Fruit fly (Drosophila melanogaster): ENCODE data around the gene jvl.

The jvl gene

dm6 chr3R:14729686-14730493, 11.5 kb upstream of the jvl start:
- no peak for TF ChIP-seq Dll (optimal IDR thresholded peaks at IDR 0.05)
- TF ChIP-seq usp (GFP tag; optimal IDR thresholded peaks at IDR 0.05), result no peak
- no peak for TF ChIP-seq CG8478 (optimal IDR thresholded peaks at IDR 0.05)
- TF ChIP-seq pan (optimal IDR thresholded peaks at IDR 0.05), result no peak
- no peak for TF ChIP-seq psq (optimal IDR thresholded peaks at IDR 0.05)
- no peak for TF ChIP-seq EcR (GFP tag; optimal IDR thresholded peaks at IDR 0.05)

dm6 chr3R:14730595-14730994, 10.8 kb upstream of the jvl start:
- TF ChIP-seq CG8478 (optimal IDR thresholded peaks at IDR 0.05) (no peak), psq (optimal IDR thresholded peaks at IDR 0.05) (no peak), Dll (optimal IDR thresholded peaks at IDR 0.05) (no peak)

dm6 chr3R:14731061-14731780, 10.2 kb upstream of the jvl start, which contains the start of gene CG7530:
TSS of gene CG7530 (minus strand) at chr3R:14731509.
- TF ChIP-seq Dll (optimal IDR thresholded peaks at IDR 0.05) (no peak), EcR (GFP tag; optimal IDR thresholded peaks at IDR 0.05) (no peak), psq (optimal IDR thresholded peaks at IDR 0.05) (no peak), pan (optimal IDR thresholded peaks at IDR 0.05) (no peak), usp (GFP tag; optimal IDR thresholded peaks at IDR 0.05) (no peak), CG8478 (optimal IDR thresholded peaks at IDR 0.05) (no peak)

dm6 chr3R:14731781-14732100, 9.6 kb upstream of the jvl start:
- TF ChIP-seq EcR (GFP tag; optimal IDR thresholded peaks at IDR 0.05) (no peak), usp (GFP tag; optimal IDR thresholded peaks at IDR 0.05) (no peak), Dll (optimal IDR thresholded peaks at IDR 0.05) (no peak), psq (optimal IDR thresholded peaks at IDR 0.05) (no peak), CG8478 (optimal IDR thresholded peaks at IDR 0.05) (no peak), pan (optimal IDR thresholded peaks at IDR 0.05) (no peak)

- TF ChIP-seq usp (GFP tag; optimal IDR thresholded peaks at IDR 0.05) (no peak), CG8478 (optimal IDR thresholded peaks at IDR 0.05) (no peak), pan (optimal IDR thresholded peaks at IDR 0.05) (no peak), EcR (GFP tag; optimal IDR thresholded peaks at IDR 0.05) (no peak), psq (optimal IDR thresholded peaks at IDR 0.05) (no peak), Dll (optimal IDR thresholded peaks at IDR 0.05) (no peak)
Observed at dm6 chr3R:14733425-14733824, 8.0 kb upstream of the jvl start.

- no peak for TF ChIP-seq Dll (optimal IDR thresholded peaks at IDR 0.05)
- no peak for TF ChIP-seq usp (GFP tag; optimal IDR thresholded peaks at IDR 0.05)
- no peak for TF ChIP-seq psq (optimal IDR thresholded peaks at IDR 0.05)
- no peak for TF ChIP-seq pan (optimal IDR thresholded peaks at IDR 0.05)
- TF ChIP-seq EcR (GFP tag; optimal IDR thresholded peaks at IDR 0.05), result no peak
- TF ChIP-seq CG8478 (optimal IDR thresholded peaks at IDR 0.05), result no peak
Observed at dm6 chr3R:14733937-14734336, 7.4 kb upstream of the jvl start.

dm6 chr3R:14734623-14735392, 6.6 kb upstream of the jvl start:
- TF ChIP-seq EcR (GFP tag; optimal IDR thresholded peaks at IDR 0.05), result no peak
- no peak for TF ChIP-seq Dll (optimal IDR thresholded peaks at IDR 0.05)
- TF ChIP-seq usp (GFP tag; optimal IDR thresholded peaks at IDR 0.05), result no peak
- no peak for TF ChIP-seq psq (optimal IDR thresholded peaks at IDR 0.05)
- no peak for TF ChIP-seq CG8478 (optimal IDR thresholded peaks at IDR 0.05)
- no peak for TF ChIP-seq pan (optimal IDR thresholded peaks at IDR 0.05)

- TF ChIP-seq CG8478 (optimal IDR thresholded peaks at IDR 0.05), result no peak
- TF ChIP-seq usp (GFP tag; optimal IDR thresholded peaks at IDR 0.05), result no peak
Observed at dm6 chr3R:14736001-14736400, 5.4 kb upstream of the jvl start.

dm6 chr3R:14736674-14737073, 4.7 kb upstream of the jvl start:
- TF ChIP-seq psq (optimal IDR thresholded peaks at IDR 0.05), result no peak
- TF ChIP-seq pan (optimal IDR thresholded peaks at IDR 0.05), result no peak
- TF ChIP-seq EcR (GFP tag; optimal IDR thresholded peaks at IDR 0.05), result no peak
- no peak for TF ChIP-seq Dll (optimal IDR thresholded peaks at IDR 0.05)
- TF ChIP-seq usp (GFP tag; optimal IDR thresholded peaks at IDR 0.05), result no peak
- no peak for TF ChIP-seq CG8478 (optimal IDR thresholded peaks at IDR 0.05)

dm6 chr3R:14737894-14738860, 3.2 kb upstream of the jvl start:
- TF ChIP-seq pan (optimal IDR thresholded peaks at IDR 0.05), result no peak
- TF ChIP-seq EcR (GFP tag; optimal IDR thresholded peaks at IDR 0.05), result peak; percentile 98
- TF ChIP-seq psq (optimal IDR thresholded peaks at IDR 0.05), result no peak
- TF ChIP-seq CG8478 (optimal IDR thresholded peaks at IDR 0.05), result peak; percentile 53
- TF ChIP-seq usp (GFP tag; optimal IDR thresholded peaks at IDR 0.05), result no peak
- no peak for TF ChIP-seq Dll (optimal IDR thresholded peaks at IDR 0.05)

dm6 chr3R:14739088-14739487, 2.3 kb upstream of the jvl start:
- no peak for TF ChIP-seq EcR (GFP tag; optimal IDR thresholded peaks at IDR 0.05)
- peak; percentile 23 for TF ChIP-seq Dll (optimal IDR thresholded peaks at IDR 0.05)
- peak; percentile 51 for TF ChIP-seq CG8478 (optimal IDR thresholded peaks at IDR 0.05)

All from whole organism.